Worm (Caenorhabditis elegans) whole organism, mixed stage, embryonic: ENCODE results near the gene byn-1.

ENCODE experiments used
- M03D4.4 ChIP-seq: sonication (generic microtip); optimal IDR thresholded peaks from 2 replicates; lab custom pipeline; 2017; ENCODE audit warnings: mild to moderate bottlenecking, missing genetic modification characterization, missing compliant biosample characterization
- bed-3 ChIP-seq: fragments of 200-800 bp; sonication (Bioruptor generic); optimal IDR thresholded peaks from 3 replicates; lab custom pipeline; 2018; ENCODE audit warnings: mild to moderate bottlenecking, missing genetic modification characterization, moderate library complexity, missing compliant biosample characterization
- blmp-1 ChIP-seq: fragments of 150-350 bp; optimal IDR thresholded peaks from 2 replicates; lab custom pipeline; 2014; ENCODE audit warnings: missing biosample characterization, missing genetic modification characterization
- ceh-39 ChIP-seq: fragments of 150-350 bp; optimal IDR thresholded peaks from 2 replicates; lab custom pipeline; 2014; ENCODE audit warnings: missing biosample characterization, missing genetic modification characterization
- ceh-43 ChIP-seq: fragments of 200-800 bp; sonication (Bioruptor generic); optimal IDR thresholded peaks from 2 replicates; lab custom pipeline; 2018; ENCODE audit warnings: mild to moderate bottlenecking, missing genetic modification characterization, moderate library complexity, missing compliant biosample characterization
- ceh-83 ChIP-seq: fragments of 200-800 bp; sonication (Bioruptor generic); optimal IDR thresholded peaks from 2 replicates; lab custom pipeline; 2018; ENCODE audit warnings: mild to moderate bottlenecking, missing genetic modification characterization, missing compliant biosample characterization
- ces-1 ChIP-seq: fragments of 150-350 bp; optimal IDR thresholded peaks from 2 replicates; lab custom pipeline; 2014; ENCODE audit warnings: missing biosample characterization, missing genetic modification reagents, missing genetic modification characterization
- cnd-1 ChIP-seq: fragments of 200-800 bp; sonication (Bioruptor generic); optimal IDR thresholded peaks from 2 replicates; lab custom pipeline; 2018; ENCODE audit warnings: mild to moderate bottlenecking, missing genetic modification characterization, missing compliant biosample characterization
- drap-1 ChIP-seq: fragments of 200-800 bp; sonication (Bioruptor generic); optimal IDR thresholded peaks from 3 replicates; lab custom pipeline; 2018; ENCODE audit warnings: mild to moderate bottlenecking, missing genetic modification characterization, missing compliant biosample characterization
- elt-1 ChIP-seq: sonication (generic microtip); optimal IDR thresholded peaks from 2 replicates; lab custom pipeline; 2017; ENCODE audit warnings: missing genetic modification characterization, mild to moderate bottlenecking, missing compliant biosample characterization, antibody characterized with exemption, moderate library complexity, borderline replicate concordance; ENCODE audit not compliant: insufficient read depth
- elt-3 ChIP-seq: fragments of 150-350 bp; optimal IDR thresholded peaks from 2 replicates; lab custom pipeline; 2014; ENCODE audit warnings: missing biosample characterization, missing genetic modification characterization
- flh-1 ChIP-seq: fragments of 200-800 bp; sonication (Bioruptor generic); optimal IDR thresholded peaks from 2 replicates; lab custom pipeline; 2018; ENCODE audit warnings: mild to moderate bottlenecking, missing genetic modification characterization, moderate library complexity, missing compliant biosample characterization
- ham-2 ChIP-seq: fragments of 200-800 bp; sonication (Bioruptor generic); optimal IDR thresholded peaks from 2 replicates; lab custom pipeline; 2018; ENCODE audit warnings: mild to moderate bottlenecking, missing genetic modification characterization, missing compliant biosample characterization
- hlh-1 ChIP-seq: fragments of 150-350 bp; optimal IDR thresholded peaks from 2 replicates; lab custom pipeline; 2014; ENCODE audit warnings: missing biosample characterization, missing genetic modification reagents, missing genetic modification characterization
- lin-13 ChIP-seq: fragments of 150-350 bp; optimal IDR thresholded peaks from 2 replicates; lab custom pipeline; 2014; ENCODE audit warnings: missing biosample characterization, missing genetic modification characterization
- lin-32 ChIP-seq: fragments of 200-800 bp; sonication (Bioruptor generic); optimal IDR thresholded peaks from 2 replicates; lab custom pipeline; 2018; ENCODE audit warnings: mild to moderate bottlenecking, missing genetic modification characterization, missing compliant biosample characterization
- lsy-2 ChIP-seq: fragments of 150-350 bp; optimal IDR thresholded peaks from 2 replicates; lab custom pipeline; 2014; ENCODE audit warnings: missing biosample characterization, missing genetic modification characterization
- mab-5 ChIP-seq: fragments of 150-350 bp; optimal IDR thresholded peaks from 2 replicates; lab custom pipeline; 2014; ENCODE audit warnings: missing biosample characterization, missing genetic modification characterization
- mep-1 ChIP-seq: fragments of 150-350 bp; optimal IDR thresholded peaks from 2 replicates; lab custom pipeline; 2017; ENCODE audit warnings: missing biosample characterization, missing genetic modification reagents, missing genetic modification characterization, inconsistent platforms
- mls-2 ChIP-seq: sonication (generic microtip); optimal IDR thresholded peaks from 2 replicates; lab custom pipeline; 2016; ENCODE audit warnings: mild to moderate bottlenecking, missing genetic modification characterization, moderate library complexity, missing compliant biosample characterization
- nhr-12 ChIP-seq: fragments of 150-350 bp; optimal IDR thresholded peaks from 2 replicates; lab custom pipeline; 2014; ENCODE audit warnings: missing biosample characterization, missing genetic modification characterization
- nhr-2 ChIP-seq: fragments of 150-350 bp; optimal IDR thresholded peaks from 2 replicates; lab custom pipeline; 2014; ENCODE audit warnings: missing biosample characterization, missing genetic modification characterization
- nhr-237 ChIP-seq: fragments of 150-350 bp; optimal IDR thresholded peaks from 2 replicates; lab custom pipeline; 2014; ENCODE audit warnings: missing biosample characterization, missing genetic modification characterization
- nhr-28 ChIP-seq: fragments of 150-350 bp; optimal IDR thresholded peaks from 2 replicates; lab custom pipeline; 2014; ENCODE audit warnings: missing biosample characterization, missing genetic modification characterization
- nhr-76 ChIP-seq: sonication (generic microtip); optimal IDR thresholded peaks from 2 replicates; lab custom pipeline; 2017; ENCODE audit warnings: missing biosample characterization, missing genetic modification characterization
- pha-4 ChIP-seq: fragments of 150-350 bp; optimal IDR thresholded peaks from 2 replicates; lab custom pipeline; 2018; ENCODE audit warnings: missing biosample characterization, missing genetic modification reagents, missing genetic modification characterization
- sem-2 ChIP-seq: fragments of 200-800 bp; sonication (Bioruptor generic); optimal IDR thresholded peaks from 2 replicates; lab custom pipeline; 2018; ENCODE audit warnings: mild to moderate bottlenecking, missing genetic modification characterization, missing compliant biosample characterization
- snpc-4 ChIP-seq: fragments of 150-350 bp; optimal IDR thresholded peaks from 2 replicates; lab custom pipeline; 2014; ENCODE audit warnings: missing biosample characterization, missing genetic modification characterization
- sptf-1 ChIP-seq: sonication (generic microtip); optimal IDR thresholded peaks from 2 replicates; lab custom pipeline; 2017; ENCODE audit warnings: mild to moderate bottlenecking, missing genetic modification characterization, moderate library complexity, missing compliant biosample characterization
- tbx-8 ChIP-seq: fragments of 200-800 bp; sonication (Bioruptor generic); optimal IDR thresholded peaks from 2 replicates; lab custom pipeline; 2018; ENCODE audit warnings: mild to moderate bottlenecking, missing genetic modification characterization, moderate library complexity, missing compliant biosample characterization
- unc-120 ChIP-seq: sonication (generic microtip); optimal IDR thresholded peaks from 2 replicates; lab custom pipeline; 2017; ENCODE audit warnings: missing genetic modification characterization, missing compliant biosample characterization; ENCODE audit not compliant: poor library complexity, severe bottlenecking
- unc-39 ChIP-seq: fragments of 150-350 bp; optimal IDR thresholded peaks from 2 replicates; lab custom pipeline; 2014; ENCODE audit warnings: missing biosample characterization, missing genetic modification characterization
- unc-62 ChIP-seq: fragments of 150-350 bp; optimal IDR thresholded peaks from 2 replicates; lab custom pipeline; 2014; ENCODE audit warnings: missing biosample characterization, missing genetic modification reagents, missing genetic modification characterization
- zip-8 ChIP-seq: fragments of 150-350 bp; optimal IDR thresholded peaks from 2 replicates; lab custom pipeline; 2014; ENCODE audit warnings: missing biosample characterization, missing genetic modification characterization
- ztf-11 ChIP-seq: fragments of 150-350 bp; optimal IDR thresholded peaks from 2 replicates; lab custom pipeline; 2014; ENCODE audit warnings: missing biosample characterization, missing genetic modification characterization

The byn-1 gene

ce11 chrIII:6931896-6932295 lies at the start of gene byn-1:
Gene byn-1, plus strand, starts transcription at chrIII:6932001.
- no peak for TF ChIP-seq ceh-43 (GFP tag; lab: Kevin White, UChicago)
- TF ChIP-seq bed-3 (GFP tag; lab: Kevin White, UChicago): no peak
- TF ChIP-seq nhr-12 (tag; lab: Kevin White, UChicago): no peak
- no peak for TF ChIP-seq nhr-76 (tag; lab: Kevin White, UChicago)
- no peak for TF ChIP-seq unc-39
- TF ChIP-seq sem-2 (GFP tag; lab: Kevin White, UChicago): no peak
- no peak for TF ChIP-seq unc-62
- no peak for TF ChIP-seq hlh-1
- TF ChIP-seq unc-120 (tag; lab: Kevin White, UChicago): no peak
- TF ChIP-seq, all 35 proteins: peak for 0

- TF ChIP-seq hlh-1 (no peak), cnd-1 (tag; lab: Kevin White, UChicago) (no peak), unc-120 (tag; lab: Kevin White, UChicago) (no peak), snpc-4 (no peak), bed-3 (GFP tag; lab: Kevin White, UChicago) (no peak), flh-1 (GFP tag; lab: Kevin White, UChicago) (no peak), blmp-1 (tag; lab: Kevin White, UChicago) (no peak), mep-1 (tag; lab: Kevin White, UChicago) (no peak), nhr-76 (tag; lab: Kevin White, UChicago) (no peak), mls-2 (tag; lab: Kevin White, UChicago) (no peak)
Measured at ce11 chrIII:6884203-6884602, 47.6 kb upstream of the byn-1 start, which contains the start of gene med-2. Gene med-2, plus strand, starts transcription at chrIII:6884503.

DNA sequence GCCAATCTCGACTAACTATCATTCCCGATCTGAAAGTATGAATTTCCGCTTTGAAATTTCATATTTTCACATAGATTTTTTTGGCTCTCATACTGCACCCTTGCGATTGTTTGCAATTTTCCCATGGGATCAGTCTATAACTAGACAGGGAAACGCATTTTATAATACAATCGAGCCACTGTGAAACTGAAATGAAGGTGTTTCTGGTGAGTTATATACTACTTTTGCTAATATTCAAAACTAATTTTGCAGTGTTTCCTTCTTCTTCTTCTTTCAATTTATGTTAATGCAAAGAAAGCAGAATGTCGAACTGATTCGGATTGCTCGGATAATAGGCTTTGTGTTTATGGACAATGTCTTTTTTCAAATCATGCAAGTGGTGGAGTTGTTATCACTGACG lies 45.9 kb upstream of the byn-1 start:
- TF ChIP-seq ceh-83 (GFP tag; lab: Kevin White, UChicago) (no peak), elt-3 (no peak), bed-3 (GFP tag; lab: Kevin White, UChicago) (no peak), ceh-43 (GFP tag; lab: Kevin White, UChicago) (no peak), nhr-2 (tag; lab: Kevin White, UChicago) (no peak), ztf-11 (no peak), unc-62 (no peak), nhr-12 (tag; lab: Kevin White, UChicago) (no peak), nhr-76 (tag; lab: Kevin White, UChicago) (no peak), ham-2 (GFP tag; lab: Kevin White, UChicago) (no peak), unc-39 (no peak), sptf-1 (no peak), lin-13 (tag; lab: Kevin White, UChicago) (no peak), unc-120 (tag; lab: Kevin White, UChicago) (no peak), nhr-237 (tag; lab: Kevin White, UChicago) (no peak), sem-2 (GFP tag; lab: Kevin White, UChicago) (no peak), hlh-1 (no peak)

DNA sequence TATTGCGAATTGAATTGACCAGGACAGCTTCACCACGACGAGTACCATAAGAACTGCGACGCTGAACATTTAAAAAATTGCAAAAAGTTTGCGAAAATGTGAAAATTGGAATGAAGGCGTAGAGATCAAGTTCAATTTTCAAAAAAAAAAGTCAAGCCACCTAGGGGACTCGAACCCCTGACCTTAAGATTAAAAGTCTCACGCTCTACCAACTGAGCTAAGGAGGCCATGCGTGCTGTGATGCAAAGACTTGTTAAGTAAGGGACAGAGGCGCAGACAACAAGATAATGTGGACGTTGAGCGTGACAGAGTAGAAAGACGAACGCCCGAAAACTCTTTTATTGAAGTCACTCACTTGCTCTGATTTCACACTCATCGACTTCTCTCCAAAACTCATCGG lies 44.2 kb upstream of the byn-1 start:
- TF ChIP-seq cnd-1 (tag; lab: Kevin White, UChicago) (peak; percentile 70), zip-8 (no peak), elt-3 (no peak), blmp-1 (tag; lab: Kevin White, UChicago) (no peak), elt-1 (no peak), ceh-43 (GFP tag; lab: Kevin White, UChicago) (peak; percentile 64), flh-1 (GFP tag; lab: Kevin White, UChicago) (peak; percentile 46), hlh-1 (peak; percentile 42), unc-62 (no peak), tbx-8 (GFP tag; lab: Kevin White, UChicago) (peak; percentile 46), mls-2 (tag; lab: Kevin White, UChicago) (peak; percentile 85), ces-1 (GFP tag; lab: Kevin White, UChicago) (peak; percentile 56), mab-5 (tag; lab: Kevin White, UChicago) (no peak), ztf-11 (peak; percentile 32), unc-120 (tag; lab: Kevin White, UChicago) (peak; percentile 80), snpc-4 (no peak), nhr-12 (tag; lab: Kevin White, UChicago) (no peak), pha-4 (tag; lab: Kevin White, UChicago) (no peak), lin-13 (tag; lab: Kevin White, UChicago) (peak; percentile 16), lsy-2 (tag; lab: Kevin White, UChicago) (peak; percentile 45), bed-3 (GFP tag; lab: Kevin White, UChicago) (peak; percentile 63), lin-32 (GFP tag; lab: Kevin White, UChicago) (peak; percentile 60), ceh-39 (tag; lab: Kevin White, UChicago) (no peak), unc-39 (peak; percentile 13), nhr-76 (tag; lab: Kevin White, UChicago) (no peak), ham-2 (GFP tag; lab: Kevin White, UChicago) (peak; percentile 41), sptf-1 (peak; percentile 87), sem-2 (GFP tag; lab: Kevin White, UChicago) (peak; percentile 68), drap-1 (GFP tag; lab: Kevin White, UChicago) (peak; percentile 61), nhr-2 (tag; lab: Kevin White, UChicago) (no peak), ceh-83 (GFP tag; lab: Kevin White, UChicago) (peak; percentile 81), nhr-28 (tag; lab: Kevin White, UChicago) (peak; percentile 38), mep-1 (tag; lab: Kevin White, UChicago) (peak; percentile 55), nhr-237 (tag; lab: Kevin White, UChicago) (no peak), M03D4.4 (tag; lab: Kevin White, UChicago) (peak; percentile 81)
- TF ChIP-seq, all 35 proteins: peak for 22
